Fruit fly (Drosophila melanogaster) whole organism, prepupa: ENCODE results near the gene ScsbetaA.

Source experiments
- Blimp-1 ChIP-seq: fragments of 200-800 bp; sonication (Bioruptor generic); optimal IDR thresholded peaks from 3 replicates; lab custom pipeline; 2017; ENCODE audit warnings: missing biosample characterization, missing genetic modification characterization, mild to moderate bottlenecking, moderate library complexity, missing genetic modification reagents
- CG10631 ChIP-seq: fragments of 200-800 bp; sonication (Bioruptor generic); optimal IDR thresholded peaks from 2 replicates; lab custom pipeline; 2016; ENCODE audit warnings: missing biosample characterization, missing genetic modification characterization
- CG10669 ChIP-seq: fragments of 200-800 bp; sonication (Bioruptor generic); optimal IDR thresholded peaks from 3 replicates; lab custom pipeline; 2018; ENCODE audit warnings: missing biosample characterization, mild to moderate bottlenecking, missing genetic modification characterization, moderate library complexity
- CG11762 ChIP-seq: fragments of 200-800 bp; sonication (Bioruptor generic); optimal IDR thresholded peaks from 3 replicates; lab custom pipeline; 2016; ENCODE audit warnings: missing biosample characterization, missing genetic modification characterization; ENCODE audit not compliant: insufficient read depth
- CG11902 ChIP-seq: fragments of 200-800 bp; sonication (Bioruptor generic); optimal IDR thresholded peaks from 3 replicates; lab custom pipeline; 2016; ENCODE audit warnings: missing biosample characterization, missing genetic modification characterization
- CG15336 ChIP-seq: fragments of 200-800 bp; sonication (Bioruptor generic); IDR thresholded peaks from 2 replicates; pipeline ENCODE4 v1.3.6; 2022; ENCODE audit warnings: missing biosample characterization, missing genetic modification characterization
- CG3032 ChIP-seq: fragments of 200-800 bp; optimal IDR thresholded peaks from 2 replicates; lab custom pipeline; 2019; ENCODE audit warnings: missing biosample characterization, mild to moderate bottlenecking, missing genetic modification characterization, moderate library complexity
- CG31627 ChIP-seq: fragments of 200-800 bp; sonication (Bioruptor generic); optimal IDR thresholded peaks from 3 replicates; lab custom pipeline; 2016; ENCODE audit warnings: missing biosample characterization, missing genetic modification characterization
- CG32006 ChIP-seq: fragments of 200-800 bp; sonication (Bioruptor generic); optimal IDR thresholded peaks from 3 replicates; lab custom pipeline; 2017; ENCODE audit warnings: missing biosample characterization, mild to moderate bottlenecking, missing genetic modification characterization
- CG4318 ChIP-seq: fragments of 200-800 bp; sonication (Bioruptor generic); optimal IDR thresholded peaks from 3 replicates; lab custom pipeline; 2017; ENCODE audit warnings: missing biosample characterization, mild to moderate bottlenecking, missing genetic modification characterization
- CG6276 ChIP-seq: fragments of 200-800 bp; sonication (Bioruptor generic); optimal IDR thresholded peaks from 2 replicates; lab custom pipeline; 2017; ENCODE audit warnings: missing biosample characterization, mild to moderate bottlenecking, missing genetic modification characterization
- CG6792 ChIP-seq: fragments of 200-800 bp; sonication (Bioruptor generic); optimal IDR thresholded peaks from 3 replicates; lab custom pipeline; 2016; ENCODE audit warnings: missing biosample characterization, missing genetic modification characterization
- CG6808 ChIP-seq: fragments of 200-800 bp; sonication (Bioruptor generic); optimal IDR thresholded peaks from 3 replicates; lab custom pipeline; 2017; ENCODE audit warnings: missing biosample characterization, missing genetic modification characterization, mild to moderate bottlenecking, moderate library complexity, missing genetic modification reagents
- CG6854 ChIP-seq: fragments of 200-800 bp; sonication (Bioruptor generic); optimal IDR thresholded peaks from 2 replicates; lab custom pipeline; 2017; ENCODE audit warnings: missing biosample characterization, mild to moderate bottlenecking, missing genetic modification characterization
- CG7368 ChIP-seq: fragments of 200-800 bp; sonication (Bioruptor generic); optimal IDR thresholded peaks from 3 replicates; lab custom pipeline; 2016; ENCODE audit warnings: missing biosample characterization, missing genetic modification characterization
- CG8119 ChIP-seq: fragments of 200-800 bp; sonication (Bioruptor generic); IDR thresholded peaks from 3 replicates; pipeline ENCODE4 v1.3.6; 2022; ENCODE audit warnings: missing biosample characterization, missing genetic modification characterization
- CG8319 ChIP-seq: fragments of 200-800 bp; sonication (Bioruptor generic); optimal IDR thresholded peaks from 3 replicates; lab custom pipeline; 2016; ENCODE audit warnings: missing biosample characterization, missing genetic modification characterization
- CG8632 ChIP-seq: fragments of 200-800 bp; sonication (Bioruptor generic); optimal IDR thresholded peaks from 3 replicates; lab custom pipeline; 2016; ENCODE audit warnings: missing biosample characterization, missing genetic modification characterization
- CG9139 ChIP-seq: fragments of 200-800 bp; sonication (Bioruptor generic); optimal IDR thresholded peaks from 3 replicates; lab custom pipeline; 2017; ENCODE audit warnings: missing biosample characterization, mild to moderate bottlenecking, missing genetic modification characterization
- Eip93F ChIP-seq: fragments of 200-800 bp; sonication (Bioruptor generic); optimal IDR thresholded peaks from 2 replicates; lab custom pipeline; 2016; ENCODE audit warnings: missing biosample characterization, mild to moderate bottlenecking, missing genetic modification characterization
- Ets21C ChIP-seq: fragments of 200-800 bp; sonication (Bioruptor generic); optimal IDR thresholded peaks from 3 replicates; lab custom pipeline; 2016; ENCODE audit warnings: missing biosample characterization, missing genetic modification characterization
- Ets96B ChIP-seq: fragments of 200-800 bp; optimal IDR thresholded peaks from 2 replicates; lab custom pipeline; 2019; ENCODE audit warnings: missing biosample characterization, mild to moderate bottlenecking, missing genetic modification characterization, moderate library complexity
- Gug ChIP-seq: fragments of 200-800 bp; sonication (Bioruptor generic); IDR thresholded peaks from 2 replicates; pipeline ENCODE4 v1.3.6; 2022; ENCODE audit warnings: missing biosample characterization, missing genetic modification characterization
- Hr38 ChIP-seq: sonication (Bioruptor generic); optimal IDR thresholded peaks from 2 replicates; lab custom pipeline; 2016; ENCODE audit warnings: missing biosample characterization, missing genetic modification characterization
- Hr4 ChIP-seq: fragments of 200-800 bp; sonication (Bioruptor generic); optimal IDR thresholded peaks from 3 replicates; lab custom pipeline; 2016; ENCODE audit warnings: missing biosample characterization, missing genetic modification characterization
- Met ChIP-seq: fragments of 200-800 bp; sonication (Bioruptor generic); optimal IDR thresholded peaks from 3 replicates; lab custom pipeline; 2016; ENCODE audit warnings: missing biosample characterization, missing genetic modification characterization
- OdsH ChIP-seq: fragments of 200-800 bp; sonication (Bioruptor generic); optimal IDR thresholded peaks from 3 replicates; lab custom pipeline; 2016; ENCODE audit warnings: missing biosample characterization, missing genetic modification characterization
- Smox ChIP-seq: fragments of 200-800 bp; sonication (Bioruptor generic); optimal IDR thresholded peaks from 3 replicates; lab custom pipeline; 2016; ENCODE audit warnings: missing biosample characterization, missing genetic modification characterization
- Sox102F ChIP-seq: fragments of 200-800 bp; sonication (Bioruptor generic); optimal IDR thresholded peaks from 2 replicates; lab custom pipeline; 2016; ENCODE audit warnings: missing biosample characterization, mild to moderate bottlenecking, missing genetic modification characterization
- Sox14 ChIP-seq: fragments of 200-800 bp; sonication (Bioruptor generic); optimal IDR thresholded peaks from 3 replicates; lab custom pipeline; 2016; ENCODE audit warnings: missing biosample characterization, missing genetic modification characterization
- Sox15 ChIP-seq: fragments of 200-800 bp; sonication (Bioruptor generic); optimal IDR thresholded peaks from 3 replicates; lab custom pipeline; 2016; ENCODE audit warnings: missing biosample characterization, missing genetic modification characterization
- achi ChIP-seq: fragments of 200-800 bp; sonication (Bioruptor generic); optimal IDR thresholded peaks from 3 replicates; lab custom pipeline; 2016; ENCODE audit warnings: missing biosample characterization, missing genetic modification characterization
- acj6 ChIP-seq: fragments of 200-800 bp; sonication (Bioruptor generic); optimal IDR thresholded peaks from 3 replicates; lab custom pipeline; 2016; ENCODE audit warnings: missing biosample characterization, missing genetic modification characterization
- cyc ChIP-seq: fragments of 200-800 bp; sonication (Bioruptor generic); optimal IDR thresholded peaks from 3 replicates; lab custom pipeline; 2016; ENCODE audit warnings: missing biosample characterization, missing genetic modification characterization
- dac ChIP-seq: fragments of 200-800 bp; sonication (Bioruptor generic); optimal IDR thresholded peaks from 2 replicates; lab custom pipeline; 2017; ENCODE audit warnings: missing biosample characterization, mild to moderate bottlenecking, missing genetic modification characterization
- eg ChIP-seq: fragments of 200-800 bp; sonication (Bioruptor generic); IDR thresholded peaks from 3 replicates; pipeline ENCODE4 v1.3.6; 2022; ENCODE audit warnings: missing biosample characterization, missing genetic modification characterization
- esn ChIP-seq: fragments of 200-800 bp; sonication (Bioruptor generic); optimal IDR thresholded peaks from 2 replicates; lab custom pipeline; 2016; ENCODE audit warnings: missing biosample characterization, mild to moderate bottlenecking, missing genetic modification characterization, moderate library complexity
- fd59A ChIP-seq: fragments of 200-800 bp; sonication (Bioruptor generic); optimal IDR thresholded peaks from 2 replicates; lab custom pipeline; 2017; ENCODE audit warnings: missing biosample characterization, mild to moderate bottlenecking, missing genetic modification characterization, missing genetic modification reagents
- fd85E ChIP-seq: fragments of 200-800 bp; sonication (Bioruptor generic); optimal IDR thresholded peaks from 3 replicates; lab custom pipeline; 2016; ENCODE audit warnings: missing biosample characterization, missing genetic modification characterization
- fkh ChIP-seq: fragments of 200-800 bp; sonication (Bioruptor generic); optimal IDR thresholded peaks from 3 replicates; lab custom pipeline; 2017; ENCODE audit warnings: missing biosample characterization, mild to moderate bottlenecking, missing genetic modification characterization, moderate library complexity
- lz ChIP-seq: fragments of 200-800 bp; sonication (Bioruptor generic); optimal IDR thresholded peaks from 3 replicates; lab custom pipeline; 2016; ENCODE audit warnings: missing biosample characterization, missing genetic modification characterization
- net ChIP-seq: fragments of 200-800 bp; sonication (Bioruptor generic); optimal IDR thresholded peaks from 3 replicates; lab custom pipeline; 2016; ENCODE audit warnings: missing biosample characterization, missing genetic modification characterization
- pdm3 ChIP-seq: fragments of 200-800 bp; sonication (Bioruptor generic); optimal IDR thresholded peaks from 3 replicates; lab custom pipeline; 2016; ENCODE audit warnings: missing biosample characterization, missing genetic modification characterization
- salr ChIP-seq, 2 experiments: fragments of 200-800 bp; sonication (Bioruptor generic); optimal IDR thresholded peaks; 3 replicates each; lab custom pipeline; 2016 to 2018; ENCODE audit warnings: missing biosample characterization in 2 of 2, missing genetic modification characterization in 2 of 2, mild to moderate bottlenecking in 1 of 2
- spab ChIP-seq: fragments of 200-800 bp; sonication (Bioruptor generic); optimal IDR thresholded peaks from 2 replicates; lab custom pipeline; 2017; ENCODE audit warnings: missing biosample characterization, mild to moderate bottlenecking, missing genetic modification characterization, missing genetic modification reagents
- ss ChIP-seq, 2 experiments: fragments of 200-800 bp; sonication (Bioruptor generic); optimal IDR thresholded peaks; 2 replicates in 1 of 2; 3 replicates in 1 of 2; lab custom pipeline; 2017 to 2018; ENCODE audit warnings: mild to moderate bottlenecking in 2 of 2, missing biosample characterization in 2 of 2, missing genetic modification characterization in 2 of 2, moderate library complexity in 1 of 2
- svp ChIP-seq: fragments of 200-800 bp; sonication (Bioruptor generic); peaks from one replicate; lab custom pipeline; 2016; ENCODE audit warnings: missing biosample characterization, missing genetic modification characterization
- topi ChIP-seq: fragments of 200-800 bp; sonication (Bioruptor generic); optimal IDR thresholded peaks from 3 replicates; lab custom pipeline; 2016; ENCODE audit warnings: missing biosample characterization, missing genetic modification characterization
- vri ChIP-seq: fragments of 200-800 bp; sonication (Bioruptor generic); optimal IDR thresholded peaks from 3 replicates; lab custom pipeline; 2016; ENCODE audit warnings: missing biosample characterization, mild to moderate bottlenecking, missing genetic modification characterization

Gene ScsbetaA

dm6 chr3R:8969301-8969925, 30.9 kb downstream of the ScsbetaA start (continued):
- TF ChIP-seq Ets96B (tag; lab: Kevin White, UChicago) (no peak), esn (GFP tag; lab: Kevin White, UChicago) (no peak), spab (GFP tag; lab: Kevin White, UChicago) (no peak), eg (GFP tag; lab: Robert Waterston, UW) (0 out of 3 replicates have a peak, but pooled peaks have one; percentile 8)
- TF ChIP-seq, all 60 proteins: peak for 6

dm6 chr3R:8969926-8970306, 31.4 kb downstream of the ScsbetaA start:
- TF ChIP-seq CG3032 (tag; lab: Kevin White, UChicago) (no peak), svp (GFP tag; lab: Kevin White, UChicago) (peak; percentile 76), Eip93F (GFP tag; lab: Kevin White, UChicago) (no peak), fd85E (GFP tag; lab: Kevin White, UChicago) (no peak), fkh (GFP tag; lab: Kevin White, UChicago) (no peak), ss (GFP tag; optimal IDR thresholded peaks at IDR 0.05; lab: Kevin White, UChicago) (no peak), spab (GFP tag; lab: Kevin White, UChicago) (no peak), CG6276 (GFP tag; lab: Kevin White, UChicago) (no peak), dac (GFP tag; lab: Kevin White, UChicago) (no peak), Blimp-1 (GFP tag; lab: Kevin White, UChicago) (no peak), acj6 (GFP tag; lab: Kevin White, UChicago) (peak; percentile 13), CG8632 (GFP tag; lab: Kevin White, UChicago) (peak; percentile 5), lz (GFP tag; lab: Kevin White, UChicago) (peak; percentile 10), CG15336 (GFP tag; lab: Robert Waterston, UW) (no peak), Sox102F (GFP tag; lab: Kevin White, UChicago) (peak; percentile 28), fd59A (GFP tag; lab: Kevin White, UChicago) (no peak), CG6808 (no peak), cyc (GFP tag; lab: Kevin White, UChicago) (no peak), CG10631 (GFP tag; lab: Kevin White, UChicago) (no peak), OdsH (GFP tag; lab: Kevin White, UChicago) (peak; percentile 20), Hr38 (GFP tag; lab: Kevin White, UChicago) (no peak), CG31627 (GFP tag; lab: Kevin White, UChicago) (no peak), pdm3 (GFP tag; lab: Kevin White, UChicago) (peak; percentile 15), achi (GFP tag; lab: Kevin White, UChicago) (no peak), Smox (GFP tag; lab: Kevin White, UChicago) (peak; percentile 41), CG7368 (GFP tag; lab: Kevin White, UChicago) (no peak), CG10669 (no peak), eg (GFP tag; lab: Robert Waterston, UW) (no peak), CG32006 (GFP tag; lab: Kevin White, UChicago) (peak; percentile 50), topi (GFP tag; lab: Kevin White, UChicago) (no peak), Gug (GFP tag; lab: Robert Waterston, UW) (no peak), esn (GFP tag; lab: Kevin White, UChicago) (peak; percentile 46), CG11902 (GFP tag; lab: Kevin White, UChicago) (no peak), CG8119 (GFP tag; lab: Robert Waterston, UW) (no peak), CG6792 (no peak), Met (GFP tag; lab: Kevin White, UChicago) (peak; percentile 57), vri (GFP tag; lab: Kevin White, UChicago) (no peak), Hr4 (peak; percentile 13), Ets96B (tag; lab: Kevin White, UChicago) (no peak), CG6854 (GFP tag; lab: Kevin White, UChicago) (no peak), salr (GFP tag; optimal IDR thresholded peaks at IDR 0.05; lab: Kevin White, UChicago) (no peak), Ets21C (GFP tag; lab: Kevin White, UChicago) (no peak), CG4318 (GFP tag; lab: Kevin White, UChicago) (no peak), Sox15 (GFP tag; lab: Kevin White, UChicago) (no peak), CG11762 (no peak), CG8319 (no peak), CG9139 (GFP tag; lab: Kevin White, UChicago) (no peak), net (GFP tag; lab: Kevin White, UChicago) (no peak), Sox14 (no peak)
